Fruit fly (Drosophila melanogaster) whole organism: Measurements from ENCODE around the gene CG31109.

Source experiments
- CG8478 ChIP-seq: fragments of >200 bp; optimal IDR thresholded peaks from 2 replicates; lab custom pipeline; 2018; ENCODE audit warnings: inconsistent platforms
- Dll ChIP-seq: fragments of >200 bp; optimal IDR thresholded peaks from 2 replicates; lab custom pipeline; 2017
- EcR ChIP-seq, 2 experiments: fragments of >200 bp; optimal IDR thresholded peaks; 2 replicates each; lab custom pipeline; 2017; ENCODE audit warnings: missing biosample characterization in 2 of 2, missing genetic modification characterization in 2 of 2, missing genetic modification reagents in 2 of 2
- pan ChIP-seq: fragments of >200 bp; optimal IDR thresholded peaks from 2 replicates; lab custom pipeline; 2017
- psq ChIP-seq: fragments of >200 bp; optimal IDR thresholded peaks from 2 replicates; lab custom pipeline; 2017
- usp ChIP-seq: fragments of >200 bp; optimal IDR thresholded peaks from 2 replicates; lab custom pipeline; 2017; ENCODE audit warnings: missing biosample characterization, missing genetic modification characterization, mixed read lengths

CG31109 gene

dm6 chr3R:25064907-25065841 is 10.7 kb upstream of the CG31109 start, which contains the start of the genes veli and PQBP1:
Gene veli, minus strand, starts transcription at chr3R:25065591.
Gene PQBP1, plus strand, starts transcription at chr3R:25065791.
- TF ChIP-seq pan (lab: Kevin White, UChicago) (no peak), EcR (GFP tag; optimal IDR thresholded peaks at IDR 0.05; lab: Kevin White, UChicago) (no peak), usp (GFP tag; lab: Kevin White, UChicago) (no peak), CG8478 (lab: Kevin White, UChicago) (no peak), psq (lab: Kevin White, UChicago) (no peak), Dll (lab: Kevin White, UChicago) (no peak)

dm6 chr3R:25060462-25060861 is 6.0 kb upstream of the CG31109 start:
- TF ChIP-seq pan (lab: Kevin White, UChicago) (no peak), Dll (lab: Kevin White, UChicago) (no peak), psq (lab: Kevin White, UChicago) (no peak), EcR (GFP tag; optimal IDR thresholded peaks at IDR 0.05; lab: Kevin White, UChicago) (no peak), usp (GFP tag; lab: Kevin White, UChicago) (no peak), CG8478 (lab: Kevin White, UChicago) (no peak)

- TF ChIP-seq CG8478 (lab: Kevin White, UChicago): no peak
- TF ChIP-seq EcR (GFP tag; optimal IDR thresholded peaks at IDR 0.05; lab: Kevin White, UChicago): no peak
- no peak for TF ChIP-seq usp (GFP tag; lab: Kevin White, UChicago)
- no peak for TF ChIP-seq Dll (lab: Kevin White, UChicago)
- no peak for TF ChIP-seq pan (lab: Kevin White, UChicago)
- TF ChIP-seq psq (lab: Kevin White, UChicago): no peak
Observed at dm6 chr3R:25056488-25057157, 2.2 kb upstream of the CG31109 start.

DNA sequence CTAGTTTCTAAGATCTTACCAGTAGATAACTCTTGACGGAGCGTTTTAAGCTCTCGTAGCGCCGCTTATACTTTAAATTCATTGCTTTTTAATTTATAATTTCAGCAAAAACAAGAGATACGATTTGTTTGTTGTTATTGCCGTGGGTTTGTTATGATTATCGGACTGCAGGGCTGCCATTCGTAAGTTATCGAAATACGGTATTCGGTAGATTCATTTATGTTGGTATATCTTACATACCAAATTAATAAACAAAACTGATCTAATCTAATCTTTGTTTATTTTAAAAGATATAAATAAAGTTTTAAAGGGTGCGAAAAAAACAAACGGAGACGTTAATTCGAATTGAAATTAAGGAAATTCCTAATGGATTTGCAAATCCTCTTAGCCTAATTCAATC is 1.6 kb upstream of the CG31109 start, which contains the start of the genes CG31111 and stac:
Gene CG31111, minus strand, starts transcription at position 162 of the 400 bp plus-strand sequence.
Gene stac, plus strand, starts transcription at position 271 of the 400 bp plus-strand sequence.
- TF ChIP-seq psq (lab: Kevin White, UChicago) (no peak), Dll (lab: Kevin White, UChicago) (no peak), pan (lab: Kevin White, UChicago) (no peak), EcR (GFP tag; optimal IDR thresholded peaks at IDR 0.05; lab: Kevin White, UChicago) (no peak), CG8478 (lab: Kevin White, UChicago) (no peak), usp (GFP tag; lab: Kevin White, UChicago) (no peak)

DNA sequence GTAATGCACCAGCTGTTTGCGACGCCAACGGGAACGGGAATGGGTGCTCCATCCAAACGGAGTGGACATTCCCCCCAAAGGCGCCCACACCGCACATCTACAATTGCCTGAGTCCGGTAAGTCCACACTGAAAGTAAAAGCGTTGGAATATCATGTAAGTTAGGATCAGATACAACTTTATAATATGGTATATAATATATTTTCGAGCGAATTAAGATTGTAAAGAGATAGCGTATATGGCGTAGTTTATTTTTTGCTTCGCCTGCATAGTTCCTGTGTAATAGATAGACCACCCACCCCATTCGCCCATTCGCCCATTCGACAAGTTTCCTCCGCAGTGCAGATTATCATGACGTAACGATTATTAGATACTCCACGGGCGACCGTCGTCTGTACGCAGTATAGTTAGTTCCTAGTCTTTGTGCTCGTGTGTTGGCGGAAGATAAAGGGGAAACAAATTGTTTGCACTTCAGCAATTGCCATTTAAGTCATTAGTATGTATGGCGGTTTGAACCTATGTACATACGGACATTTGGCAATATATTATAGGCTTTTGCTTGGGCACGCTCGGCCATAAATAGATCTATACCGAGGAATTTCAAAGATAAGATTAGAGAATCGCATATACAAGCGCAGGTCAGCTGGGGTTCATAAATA is 2.9 kb downstream of the CG31109 start:
- no peak for TF ChIP-seq pan (lab: Kevin White, UChicago)
- no peak for TF ChIP-seq CG8478 (lab: Kevin White, UChicago)
- no peak for TF ChIP-seq EcR (GFP tag; optimal IDR thresholded peaks at IDR 0.05; lab: Kevin White, UChicago)
- no peak for TF ChIP-seq psq (lab: Kevin White, UChicago)
- TF ChIP-seq Dll (lab: Kevin White, UChicago): no peak
- no peak for TF ChIP-seq usp (GFP tag; lab: Kevin White, UChicago)

DNA sequence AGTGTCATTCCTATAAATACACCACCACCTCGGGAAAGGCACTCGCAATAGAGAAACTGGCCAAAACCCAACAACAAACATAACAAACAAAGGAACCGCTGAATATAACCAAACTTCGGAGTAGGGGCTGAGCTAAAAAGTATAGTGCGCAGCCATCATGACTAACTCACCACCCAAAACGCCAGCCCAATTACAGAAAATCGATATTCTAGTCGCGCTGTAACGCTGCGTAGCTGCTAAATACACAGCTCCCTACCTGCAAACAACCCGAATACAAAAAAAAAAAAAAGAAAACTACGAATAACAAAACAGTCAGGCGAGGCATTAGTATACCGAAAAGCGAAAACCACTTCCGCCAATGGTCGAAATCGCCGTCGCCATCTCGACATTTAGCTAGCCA is 3.8 kb downstream of the CG31109 start:
- TF ChIP-seq CG8478 (lab: Kevin White, UChicago) (no peak), Dll (lab: Kevin White, UChicago) (no peak), usp (GFP tag; lab: Kevin White, UChicago) (no peak), pan (lab: Kevin White, UChicago) (no peak)

dm6 chr3R:25049742-25050517 is 4.5 kb downstream of the CG31109 start:
- TF ChIP-seq pan (lab: Kevin White, UChicago) (no peak), Dll (lab: Kevin White, UChicago) (no peak), CG8478 (lab: Kevin White, UChicago) (no peak), EcR (GFP tag; optimal IDR thresholded peaks at IDR 0.05; lab: Kevin White, UChicago) (no peak), psq (lab: Kevin White, UChicago) (no peak), usp (GFP tag; lab: Kevin White, UChicago) (no peak)

- TF ChIP-seq EcR (GFP tag; optimal IDR thresholded peaks at IDR 0.05; lab: Kevin White, UChicago): no peak
- no peak for TF ChIP-seq Dll (lab: Kevin White, UChicago)
- TF ChIP-seq psq (lab: Kevin White, UChicago): no peak
- TF ChIP-seq CG8478 (lab: Kevin White, UChicago): no peak
- TF ChIP-seq usp (GFP tag; lab: Kevin White, UChicago): no peak
- TF ChIP-seq pan (lab: Kevin White, UChicago): no peak
Observed at dm6 chr3R:25049383-25049741, 5.1 kb downstream of the CG31109 start, which contains the start of gene CG11791. Gene CG11791, plus strand, starts transcription at chr3R:25049616.

- no peak for TF ChIP-seq CG8478 (lab: Kevin White, UChicago)
- no peak for TF ChIP-seq usp (GFP tag; lab: Kevin White, UChicago)
- TF ChIP-seq EcR (GFP tag; optimal IDR thresholded peaks at IDR 0.05; lab: Kevin White, UChicago): no peak
- no peak for TF ChIP-seq psq (lab: Kevin White, UChicago)
- TF ChIP-seq Dll (lab: Kevin White, UChicago): no peak
- no peak for TF ChIP-seq pan (lab: Kevin White, UChicago)
Observed at dm6 chr3R:25047504-25047903, 6.9 kb downstream of the CG31109 start, which contains the start of gene CG11790. Gene CG11790, plus strand, starts transcription at chr3R:25047706.
